Fruit fly (Drosophila melanogaster) whole organism, prepupa: Measurements from ENCODE around the gene Spn28Db.

Experiments
- Blimp-1 ChIP-seq: fragments of 200-800 bp; sonication (Bioruptor generic); optimal IDR thresholded peaks from 3 replicates; lab custom pipeline; 2017; ENCODE audit warnings: missing biosample characterization, missing genetic modification characterization, mild to moderate bottlenecking, moderate library complexity, missing genetic modification reagents
- CG10631 ChIP-seq: fragments of 200-800 bp; sonication (Bioruptor generic); optimal IDR thresholded peaks from 2 replicates; lab custom pipeline; 2016; ENCODE audit warnings: missing biosample characterization, missing genetic modification characterization
- CG10669 ChIP-seq: fragments of 200-800 bp; sonication (Bioruptor generic); optimal IDR thresholded peaks from 3 replicates; lab custom pipeline; 2018; ENCODE audit warnings: missing biosample characterization, mild to moderate bottlenecking, missing genetic modification characterization, moderate library complexity
- CG11294 ChIP-seq: fragments of 200-800 bp; sonication (Bioruptor generic); IDR thresholded peaks from 2 replicates; pipeline ENCODE4 v1.3.6; 2022; ENCODE audit warnings: missing biosample characterization, missing genetic modification characterization
- CG3032 ChIP-seq: fragments of 200-800 bp; optimal IDR thresholded peaks from 2 replicates; lab custom pipeline; 2019; ENCODE audit warnings: missing biosample characterization, mild to moderate bottlenecking, missing genetic modification characterization, moderate library complexity
- CG31627 ChIP-seq: fragments of 200-800 bp; sonication (Bioruptor generic); optimal IDR thresholded peaks from 3 replicates; lab custom pipeline; 2016; ENCODE audit warnings: missing biosample characterization, missing genetic modification characterization
- CG32006 ChIP-seq: fragments of 200-800 bp; sonication (Bioruptor generic); optimal IDR thresholded peaks from 3 replicates; lab custom pipeline; 2017; ENCODE audit warnings: missing biosample characterization, mild to moderate bottlenecking, missing genetic modification characterization
- CG4318 ChIP-seq: fragments of 200-800 bp; sonication (Bioruptor generic); optimal IDR thresholded peaks from 3 replicates; lab custom pipeline; 2017; ENCODE audit warnings: missing biosample characterization, mild to moderate bottlenecking, missing genetic modification characterization
- CG6163 ChIP-seq: fragments of 200-800 bp; sonication (Bioruptor generic); IDR thresholded peaks from 3 replicates; pipeline ENCODE4 v1.3.6; 2022; ENCODE audit warnings: missing biosample characterization, missing genetic modification characterization
- CG6276 ChIP-seq: fragments of 200-800 bp; sonication (Bioruptor generic); optimal IDR thresholded peaks from 2 replicates; lab custom pipeline; 2017; ENCODE audit warnings: missing biosample characterization, mild to moderate bottlenecking, missing genetic modification characterization
- CG6792 ChIP-seq: fragments of 200-800 bp; sonication (Bioruptor generic); optimal IDR thresholded peaks from 3 replicates; lab custom pipeline; 2016; ENCODE audit warnings: missing biosample characterization, missing genetic modification characterization
- CG6854 ChIP-seq: fragments of 200-800 bp; sonication (Bioruptor generic); optimal IDR thresholded peaks from 2 replicates; lab custom pipeline; 2017; ENCODE audit warnings: missing biosample characterization, mild to moderate bottlenecking, missing genetic modification characterization
- CG7368 ChIP-seq: fragments of 200-800 bp; sonication (Bioruptor generic); optimal IDR thresholded peaks from 3 replicates; lab custom pipeline; 2016; ENCODE audit warnings: missing biosample characterization, missing genetic modification characterization
- CG8119 ChIP-seq: fragments of 200-800 bp; sonication (Bioruptor generic); IDR thresholded peaks from 3 replicates; pipeline ENCODE4 v1.3.6; 2022; ENCODE audit warnings: missing biosample characterization, missing genetic modification characterization
- CG8319 ChIP-seq: fragments of 200-800 bp; sonication (Bioruptor generic); optimal IDR thresholded peaks from 3 replicates; lab custom pipeline; 2016; ENCODE audit warnings: missing biosample characterization, missing genetic modification characterization
- Eip75B ChIP-seq: fragments of 200-800 bp; sonication (Bioruptor generic); optimal IDR thresholded peaks from 3 replicates; lab custom pipeline; 2016; ENCODE audit warnings: missing biosample characterization, missing genetic modification characterization
- Eip78C ChIP-seq: fragments of 200-800 bp; sonication (Bioruptor generic); peaks from one replicate; lab custom pipeline; 2016; ENCODE audit warnings: missing biosample characterization, missing genetic modification characterization
- Eip93F ChIP-seq: fragments of 200-800 bp; sonication (Bioruptor generic); optimal IDR thresholded peaks from 2 replicates; lab custom pipeline; 2016; ENCODE audit warnings: missing biosample characterization, mild to moderate bottlenecking, missing genetic modification characterization
- Gug ChIP-seq: fragments of 200-800 bp; sonication (Bioruptor generic); IDR thresholded peaks from 2 replicates; pipeline ENCODE4 v1.3.6; 2022; ENCODE audit warnings: missing biosample characterization, missing genetic modification characterization
- Hr38 ChIP-seq: sonication (Bioruptor generic); optimal IDR thresholded peaks from 2 replicates; lab custom pipeline; 2016; ENCODE audit warnings: missing biosample characterization, missing genetic modification characterization
- Hr4 ChIP-seq: fragments of 200-800 bp; sonication (Bioruptor generic); optimal IDR thresholded peaks from 3 replicates; lab custom pipeline; 2016; ENCODE audit warnings: missing biosample characterization, missing genetic modification characterization
- Met ChIP-seq: fragments of 200-800 bp; sonication (Bioruptor generic); optimal IDR thresholded peaks from 3 replicates; lab custom pipeline; 2016; ENCODE audit warnings: missing biosample characterization, missing genetic modification characterization
- OdsH ChIP-seq: fragments of 200-800 bp; sonication (Bioruptor generic); optimal IDR thresholded peaks from 3 replicates; lab custom pipeline; 2016; ENCODE audit warnings: missing biosample characterization, missing genetic modification characterization
- Smox ChIP-seq: fragments of 200-800 bp; sonication (Bioruptor generic); optimal IDR thresholded peaks from 3 replicates; lab custom pipeline; 2016; ENCODE audit warnings: missing biosample characterization, missing genetic modification characterization
- Sox102F ChIP-seq: fragments of 200-800 bp; sonication (Bioruptor generic); optimal IDR thresholded peaks from 2 replicates; lab custom pipeline; 2016; ENCODE audit warnings: missing biosample characterization, mild to moderate bottlenecking, missing genetic modification characterization
- Sox15 ChIP-seq: fragments of 200-800 bp; sonication (Bioruptor generic); optimal IDR thresholded peaks from 3 replicates; lab custom pipeline; 2016; ENCODE audit warnings: missing biosample characterization, missing genetic modification characterization
- achi ChIP-seq: fragments of 200-800 bp; sonication (Bioruptor generic); optimal IDR thresholded peaks from 3 replicates; lab custom pipeline; 2016; ENCODE audit warnings: missing biosample characterization, missing genetic modification characterization
- acj6 ChIP-seq: fragments of 200-800 bp; sonication (Bioruptor generic); optimal IDR thresholded peaks from 3 replicates; lab custom pipeline; 2016; ENCODE audit warnings: missing biosample characterization, missing genetic modification characterization
- dac ChIP-seq: fragments of 200-800 bp; sonication (Bioruptor generic); optimal IDR thresholded peaks from 2 replicates; lab custom pipeline; 2017; ENCODE audit warnings: missing biosample characterization, mild to moderate bottlenecking, missing genetic modification characterization
- dsx ChIP-seq: fragments of 200-800 bp; optimal IDR thresholded peaks from 3 replicates; lab custom pipeline; 2019; ENCODE audit warnings: missing biosample characterization, mild to moderate bottlenecking, missing genetic modification characterization, moderate library complexity; ENCODE audit not compliant: poor library complexity, severe bottlenecking
- eg ChIP-seq: fragments of 200-800 bp; sonication (Bioruptor generic); IDR thresholded peaks from 3 replicates; pipeline ENCODE4 v1.3.6; 2022; ENCODE audit warnings: missing biosample characterization, missing genetic modification characterization
- esn ChIP-seq: fragments of 200-800 bp; sonication (Bioruptor generic); optimal IDR thresholded peaks from 2 replicates; lab custom pipeline; 2016; ENCODE audit warnings: missing biosample characterization, mild to moderate bottlenecking, missing genetic modification characterization, moderate library complexity
- fd59A ChIP-seq: fragments of 200-800 bp; sonication (Bioruptor generic); optimal IDR thresholded peaks from 2 replicates; lab custom pipeline; 2017; ENCODE audit warnings: missing biosample characterization, mild to moderate bottlenecking, missing genetic modification characterization, missing genetic modification reagents
- fd85E ChIP-seq: fragments of 200-800 bp; sonication (Bioruptor generic); optimal IDR thresholded peaks from 3 replicates; lab custom pipeline; 2016; ENCODE audit warnings: missing biosample characterization, missing genetic modification characterization
- fkh ChIP-seq: fragments of 200-800 bp; sonication (Bioruptor generic); optimal IDR thresholded peaks from 3 replicates; lab custom pipeline; 2017; ENCODE audit warnings: missing biosample characterization, mild to moderate bottlenecking, missing genetic modification characterization, moderate library complexity
- lz ChIP-seq: fragments of 200-800 bp; sonication (Bioruptor generic); optimal IDR thresholded peaks from 3 replicates; lab custom pipeline; 2016; ENCODE audit warnings: missing biosample characterization, missing genetic modification characterization
- net ChIP-seq: fragments of 200-800 bp; sonication (Bioruptor generic); optimal IDR thresholded peaks from 3 replicates; lab custom pipeline; 2016; ENCODE audit warnings: missing biosample characterization, missing genetic modification characterization
- pdm3 ChIP-seq: fragments of 200-800 bp; sonication (Bioruptor generic); optimal IDR thresholded peaks from 3 replicates; lab custom pipeline; 2016; ENCODE audit warnings: missing biosample characterization, missing genetic modification characterization
- salr ChIP-seq, 2 experiments: fragments of 200-800 bp; sonication (Bioruptor generic); optimal IDR thresholded peaks; 3 replicates each; lab custom pipeline; 2016 to 2018; ENCODE audit warnings: missing biosample characterization in 2 of 2, missing genetic modification characterization in 2 of 2, mild to moderate bottlenecking in 1 of 2
- ss ChIP-seq, 2 experiments: fragments of 200-800 bp; sonication (Bioruptor generic); optimal IDR thresholded peaks; 2 replicates in 1 of 2; 3 replicates in 1 of 2; lab custom pipeline; 2017 to 2018; ENCODE audit warnings: mild to moderate bottlenecking in 2 of 2, missing biosample characterization in 2 of 2, missing genetic modification characterization in 2 of 2, moderate library complexity in 1 of 2
- svp ChIP-seq: fragments of 200-800 bp; sonication (Bioruptor generic); peaks from one replicate; lab custom pipeline; 2016; ENCODE audit warnings: missing biosample characterization, missing genetic modification characterization
- topi ChIP-seq: fragments of 200-800 bp; sonication (Bioruptor generic); optimal IDR thresholded peaks from 3 replicates; lab custom pipeline; 2016; ENCODE audit warnings: missing biosample characterization, missing genetic modification characterization
- vri ChIP-seq: fragments of 200-800 bp; sonication (Bioruptor generic); optimal IDR thresholded peaks from 3 replicates; lab custom pipeline; 2016; ENCODE audit warnings: missing biosample characterization, mild to moderate bottlenecking, missing genetic modification characterization

Spn28Db gene

DNA sequence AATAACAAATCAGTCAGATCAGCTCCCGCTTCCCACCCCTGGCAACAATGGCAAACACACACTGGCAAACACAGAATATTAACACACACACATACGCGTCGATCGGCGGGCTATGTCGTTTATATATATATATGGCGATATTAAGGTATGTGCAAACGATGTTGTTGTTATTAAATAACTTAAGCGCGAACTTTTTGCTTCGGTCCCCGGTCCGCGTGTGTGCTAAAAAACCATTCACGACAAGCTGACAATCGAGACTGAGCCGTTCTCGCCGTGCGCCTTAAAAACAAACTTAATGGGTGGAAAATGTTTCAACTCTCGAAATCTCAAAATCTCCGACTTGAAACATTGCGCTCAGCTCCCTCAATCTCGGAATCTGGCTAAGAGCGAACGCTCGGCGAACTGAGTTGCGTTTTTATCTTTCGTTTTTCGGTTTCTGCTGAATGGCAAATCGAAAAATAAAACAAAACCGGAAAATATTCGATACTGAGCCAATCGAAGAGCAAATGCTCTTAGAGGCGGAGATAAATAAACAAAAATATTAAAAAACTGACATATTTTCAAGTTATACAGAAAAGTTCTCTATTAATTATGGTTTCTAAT is 11.1 kb downstream of the Spn28Db start, which contains the start of gene spz3 (continued):
- no peak for TF ChIP-seq acj6 (GFP tag; lab: Kevin White, UChicago)
- TF ChIP-seq CG6276, result peak; percentile 82
- no peak for TF ChIP-seq CG7368 (GFP tag; lab: Kevin White, UChicago)
- peak; percentile 80 to 88 for TF ChIP-seq ss (GFP tag; optimal IDR thresholded peaks at IDR 0.05; lab: Kevin White, UChicago)
- peak; percentile 9 to 33 for TF ChIP-seq salr (GFP tag; optimal IDR thresholded peaks at IDR 0.05; lab: Kevin White, UChicago)
- peak; percentile 9 for TF ChIP-seq lz (GFP tag; lab: Kevin White, UChicago)
- no peak for TF ChIP-seq fd85E (GFP tag; lab: Kevin White, UChicago)
- TF ChIP-seq Eip75B (GFP tag; lab: Kevin White, UChicago), result peak; percentile 43

DNA sequence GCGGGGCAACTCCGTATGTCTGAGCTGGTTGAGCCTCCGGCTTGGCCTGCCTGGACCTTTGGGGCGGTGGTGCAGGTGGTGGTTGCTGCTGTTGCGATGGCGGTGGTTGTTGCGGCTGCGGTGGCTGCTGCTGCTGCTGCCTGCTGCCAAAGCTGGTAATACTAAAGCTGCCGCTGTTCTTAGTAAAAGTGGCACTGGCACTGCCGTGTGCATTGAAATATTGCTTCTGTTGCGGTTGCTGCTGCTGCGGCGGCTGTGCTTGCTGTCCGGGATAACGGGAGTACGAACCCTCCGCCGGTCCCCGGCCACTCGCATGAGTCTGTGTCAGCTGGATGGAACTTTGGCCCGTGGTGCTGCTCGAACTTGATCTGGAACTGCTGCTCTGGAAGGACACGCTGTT is 12.1 kb downstream of the Spn28Db start:
- TF ChIP-seq dsx (GFP tag; lab: Kevin White, UChicago) (no peak), salr (GFP tag; optimal IDR thresholded peaks at IDR 0.05; lab: Kevin White, UChicago) (no peak), Sox15 (no peak), CG31627 (no peak), pdm3 (GFP tag; lab: Kevin White, UChicago) (no peak), svp (GFP tag; lab: Kevin White, UChicago) (no peak), achi (GFP tag; lab: Kevin White, UChicago) (no peak), fkh (GFP tag; lab: Kevin White, UChicago) (no peak), Hr38 (GFP tag; lab: Kevin White, UChicago) (no peak), CG10669 (no peak), Sox102F (no peak)

DNA sequence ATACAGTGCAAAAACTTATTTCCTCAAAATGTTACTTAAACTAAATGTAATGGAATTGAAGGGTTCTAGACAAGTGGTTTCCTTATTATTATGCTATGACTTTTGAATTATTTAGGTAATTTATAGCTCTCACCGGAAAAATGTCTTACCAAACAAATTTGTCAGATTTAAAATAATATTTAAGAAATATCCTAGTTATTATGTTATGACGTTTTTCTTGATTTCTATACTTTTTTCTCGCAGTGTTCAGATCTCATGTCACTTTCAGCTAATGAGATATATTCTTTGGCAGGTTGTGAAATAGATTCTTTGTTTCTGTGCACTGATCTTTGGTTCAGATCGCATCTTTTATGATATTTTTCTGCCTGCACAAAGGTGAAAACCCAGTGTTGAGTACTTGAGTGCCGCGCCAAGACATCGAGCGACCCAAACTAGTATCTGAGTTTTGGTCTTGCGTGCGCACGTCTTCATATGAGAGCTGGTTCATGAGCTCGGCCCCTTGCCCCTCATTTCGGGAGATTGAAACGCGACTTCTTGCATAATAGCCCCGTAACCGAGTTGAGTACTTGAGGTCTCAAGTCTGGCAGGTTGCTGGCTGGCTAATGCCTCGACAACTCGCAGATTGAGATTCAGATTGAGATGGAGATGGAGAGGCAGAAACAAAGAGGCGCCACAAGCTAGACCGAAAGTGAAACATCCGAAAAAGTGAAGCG is 13.8 kb downstream of the Spn28Db start:
- TF ChIP-seq Sox15 (no peak), CG8319 (no peak), dsx (GFP tag; lab: Kevin White, UChicago) (no peak), Eip93F (no peak), net (GFP tag; lab: Kevin White, UChicago) (peak; percentile 33), Blimp-1 (GFP tag; lab: Kevin White, UChicago) (peak; percentile 32), ss (GFP tag; optimal IDR thresholded peaks at IDR 0.05; lab: Kevin White, UChicago) (peak in 1 of 2 experiments; percentile 59), Gug (GFP tag; lab: Robert Waterston, UW) (no peak), CG10669 (no peak), CG8119 (GFP tag; lab: Robert Waterston, UW) (no peak), OdsH (GFP tag; lab: Kevin White, UChicago) (peak; percentile 35), CG10631 (GFP tag; lab: Kevin White, UChicago) (peak; percentile 41), salr (GFP tag; optimal IDR thresholded peaks at IDR 0.05; lab: Kevin White, UChicago) (peak in 1 of 2 experiments; percentile 23), esn (GFP tag; lab: Kevin White, UChicago) (peak; percentile 50), Eip75B (GFP tag; lab: Kevin White, UChicago) (peak; percentile 47), dac (GFP tag; lab: Kevin White, UChicago) (no peak), Sox102F (peak; percentile 18), fd59A (GFP tag; lab: Kevin White, UChicago) (no peak), fd85E (GFP tag; lab: Kevin White, UChicago) (no peak), svp (GFP tag; lab: Kevin White, UChicago) (no peak), lz (GFP tag; lab: Kevin White, UChicago) (peak; percentile 19), Eip78C (GFP tag; lab: Kevin White, UChicago) (peak; percentile 90), CG3032 (no peak), CG6276 (no peak), vri (no peak), eg (GFP tag; lab: Robert Waterston, UW) (no peak), Met (GFP tag; lab: Kevin White, UChicago) (peak; percentile 29), topi (peak; percentile 22), Hr38 (GFP tag; lab: Kevin White, UChicago) (no peak), CG6163 (GFP tag; lab: Robert Waterston, UW) (no peak; the same call in 2 of the 3 replicates), CG32006 (peak; percentile 12), Smox (peak; percentile 26), CG6792 (peak; percentile 54), Hr4 (GFP tag; lab: Kevin White, UChicago) (no peak), CG6854 (no peak), achi (GFP tag; lab: Kevin White, UChicago) (peak; percentile 33), fkh (GFP tag; lab: Kevin White, UChicago) (no peak), CG4318 (GFP tag; lab: Kevin White, UChicago) (no peak), CG11294 (no peak)
